Worm (Caenorhabditis elegans) whole organism, midembryonic: ENCODE results near the gene daz-1.

Experiments used
- T22C8.4 ChIP-seq: fragments of 200-800 bp; sonication (Bioruptor generic); IDR thresholded peaks from 2 replicates; pipeline ENCODE4 v1.3.6; 2022; ENCODE audit warnings: missing genetic modification characterization, missing compliant biosample characterization
- cog-1 ChIP-seq: sonication (generic microtip); optimal IDR thresholded peaks from 2 replicates; lab custom pipeline; 2016; ENCODE audit warnings: missing genetic modification characterization, missing compliant biosample characterization
- flt-1 ChIP-seq: fragments of 200-800 bp; sonication (Bioruptor generic); IDR thresholded peaks from 2 replicates; pipeline ENCODE4 v1.3.6; 2022; ENCODE audit warnings: missing genetic modification characterization, missing compliant biosample characterization
- med-1 ChIP-seq: sonication (generic microtip); optimal IDR thresholded peaks from 2 replicates; lab custom pipeline; 2017; ENCODE audit warnings: missing genetic modification characterization, mild to moderate bottlenecking, missing compliant biosample characterization, antibody characterized with exemption, missing genetic modification reagents; ENCODE audit not compliant: insufficient read depth
- tab-1 ChIP-seq: fragments of 200-800 bp; sonication (Bioruptor generic); IDR thresholded peaks from 2 replicates; pipeline ENCODE4 v1.3.6; 2022; ENCODE audit warnings: missing genetic modification characterization, missing compliant biosample characterization
- ztf-29 ChIP-seq: fragments of 200-800 bp; sonication (Bioruptor generic); IDR thresholded peaks from 2 replicates; pipeline ENCODE4 v1.3.6; 2022; ENCODE audit warnings: missing genetic modification reagents, missing genetic modification characterization, missing compliant biosample characterization

- TF ChIP-seq tab-1 (GFP tag; lab: Robert Waterston, UW) (no peak), T22C8.4 (GFP tag; lab: Robert Waterston, UW) (no peak), ztf-29 (GFP tag; lab: Robert Waterston, UW) (no peak), flt-1 (no peak), med-1 (GFP tag; lab: Kevin White, UChicago) (no peak), cog-1 (tag; lab: Kevin White, UChicago) (no peak)
These were observed 2.7 kb downstream of the daz-1 start for ce11 chrII:5458683-5459410.
